Worm (Caenorhabditis elegans) whole organism, L4 larva: Measurements from ENCODE around the gene rpb-2.

Source experiments
- F44E2.7 ChIP-seq: fragments of 200-800 bp; sonication (Bioruptor generic); IDR thresholded peaks from 2 replicates; pipeline ENCODE4 v2.1.2; 2022; ENCODE audit warnings: missing genetic modification characterization, missing compliant biosample characterization
- T20F7.1 ChIP-seq: fragments of 200-800 bp; sonication (Bioruptor generic); optimal IDR thresholded peaks from 2 replicates; lab custom pipeline; 2018; ENCODE audit warnings: mild to moderate bottlenecking, missing genetic modification characterization, missing compliant biosample characterization
- T26A8.4 ChIP-seq: fragments of 200-800 bp; sonication (Bioruptor generic); IDR thresholded peaks from 2 replicates; pipeline ENCODE4 v1.3.6; 2022; ENCODE audit warnings: missing genetic modification characterization, missing compliant biosample characterization
- Y105C5A.15 ChIP-seq: fragments of 200-800 bp; sonication (Bioruptor generic); IDR thresholded peaks from 2 replicates; pipeline ENCODE4 v1.3.6; 2022; ENCODE audit warnings: missing genetic modification characterization, missing compliant biosample characterization
- Y48G9A.11 ChIP-seq: fragments of 200-800 bp; sonication (Bioruptor generic); IDR thresholded peaks from 2 replicates; pipeline ENCODE4 v1.3.6; 2022; ENCODE audit warnings: missing genetic modification reagents, missing genetic modification characterization, missing compliant biosample characterization
- Y5F2A.4 ChIP-seq: fragments of 200-800 bp; sonication (Bioruptor generic); optimal IDR thresholded peaks from 2 replicates; lab custom pipeline; 2018; ENCODE audit warnings: mild to moderate bottlenecking, missing genetic modification characterization, missing compliant biosample characterization
- ZK546.5 ChIP-seq, 2 experiments: sonication (generic microtip); optimal IDR thresholded peaks; 2 replicates each; lab custom pipeline; 2017; ENCODE audit warnings: missing biosample characterization in 2 of 2, missing genetic modification characterization in 2 of 2
- aha-1 ChIP-seq: fragments of 150-350 bp; peaks from one replicate; lab custom pipeline; 2014; ENCODE audit warnings: missing biosample characterization, missing genetic modification characterization
- ama-1 ChIP-seq: fragments of 150-350 bp; optimal IDR thresholded peaks from 2 replicates; lab custom pipeline; 2014; ENCODE audit warnings: inconsistent platforms, mixed read lengths
- arid-1 ChIP-seq: fragments of 200-800 bp; sonication (Bioruptor generic); conservative IDR thresholded peaks from 2 replicates; pipeline ENCODE4 v1.3.6; 2022; ENCODE audit warnings: missing genetic modification reagents, missing genetic modification characterization, missing compliant biosample characterization
- ceh-28 ChIP-seq: fragments of 150-350 bp; optimal IDR thresholded peaks from 2 replicates; lab custom pipeline; 2014; ENCODE audit warnings: missing biosample characterization, missing genetic modification reagents, missing genetic modification characterization
- ceh-82 ChIP-seq: sonication (generic microtip); optimal IDR thresholded peaks from 2 replicates; lab custom pipeline; 2017; ENCODE audit warnings: missing biosample characterization, missing genetic modification characterization
- ctbp-1 ChIP-seq: fragments of 200-800 bp; sonication (Bioruptor generic); IDR thresholded peaks from 2 replicates; pipeline ENCODE4 v1.3.6; 2022; ENCODE audit warnings: missing genetic modification reagents, missing genetic modification characterization, missing compliant biosample characterization
- daf-12 ChIP-seq: fragments of 150-350 bp; optimal IDR thresholded peaks from 2 replicates; lab custom pipeline; 2014; ENCODE audit warnings: missing biosample characterization, missing genetic modification reagents, missing genetic modification characterization
- daf-16 ChIP-seq, 3 experiments: sonication (generic microtip); optimal IDR thresholded peaks; 2 replicates each; lab custom pipeline; 2016 to 2017; ENCODE audit warnings: missing genetic modification characterization in 3 of 3, missing genetic modification reagents in 3 of 3, mild to moderate bottlenecking in 2 of 3, missing compliant biosample characterization in 2 of 3, missing biosample characterization in 1 of 3, moderate library complexity in 1 of 3
- dmd-8 ChIP-seq: fragments of 200-800 bp; sonication (Bioruptor generic); IDR thresholded peaks from 2 replicates; pipeline ENCODE4 v1.3.6; 2022; ENCODE audit warnings: missing genetic modification characterization, missing compliant biosample characterization
- duxl-1 ChIP-seq: sonication (generic microtip); optimal IDR thresholded peaks from 2 replicates; lab custom pipeline; 2016; ENCODE audit warnings: mild to moderate bottlenecking, missing genetic modification characterization, moderate library complexity, missing compliant biosample characterization; ENCODE audit not compliant: poor library complexity
- egl-43 ChIP-seq: fragments of 200-800 bp; sonication (Bioruptor generic); IDR thresholded peaks from 2 replicates; pipeline ENCODE4 v1.3.6; 2022; ENCODE audit warnings: missing genetic modification reagents, missing genetic modification characterization, missing compliant biosample characterization
- fos-1 ChIP-seq: fragments of 150-350 bp; optimal IDR thresholded peaks from 2 replicates; lab custom pipeline; 2014; ENCODE audit warnings: missing biosample characterization, missing genetic modification characterization
- lim-7 ChIP-seq: fragments of 200-800 bp; sonication (Bioruptor generic); IDR thresholded peaks from 2 replicates; pipeline ENCODE4 v1.3.6; 2022; ENCODE audit warnings: missing genetic modification characterization, missing compliant biosample characterization
- lin-1 ChIP-seq: fragments of 200-800 bp; sonication (Bioruptor generic); IDR thresholded peaks from 2 replicates; pipeline ENCODE4 v1.3.6; 2022; ENCODE audit warnings: missing genetic modification reagents, missing genetic modification characterization, missing compliant biosample characterization
- lin-29 ChIP-seq: fragments of 200-800 bp; sonication (Bioruptor generic); IDR thresholded peaks from 2 replicates; pipeline ENCODE4 v1.3.6; 2022; ENCODE audit warnings: missing genetic modification reagents, missing genetic modification characterization, missing compliant biosample characterization
- madf-9 ChIP-seq: fragments of 200-800 bp; sonication (Bioruptor generic); conservative IDR thresholded peaks from 2 replicates; pipeline ENCODE4 v1.3.6; 2022; ENCODE audit warnings: missing genetic modification reagents, missing genetic modification characterization, missing compliant biosample characterization
- mes-2 ChIP-seq: sonication (generic microtip); optimal IDR thresholded peaks from 2 replicates; lab custom pipeline; 2016; ENCODE audit warnings: missing genotype, mild to moderate bottlenecking, missing genetic modification characterization, missing compliant biosample characterization; ENCODE audit not compliant: poor library complexity, severe bottlenecking
- mxl-3 ChIP-seq: fragments of 200-800 bp; sonication (Bioruptor generic); optimal IDR thresholded peaks from 2 replicates; lab custom pipeline; 2018; ENCODE audit warnings: mild to moderate bottlenecking, missing genetic modification characterization, missing compliant biosample characterization
- nhr-102 ChIP-seq: sonication (generic microtip); optimal IDR thresholded peaks from 2 replicates; lab custom pipeline; 2016; ENCODE audit warnings: mild to moderate bottlenecking, missing genetic modification characterization, moderate library complexity, missing compliant biosample characterization
- nhr-237 ChIP-seq: sonication (generic microtip); optimal IDR thresholded peaks from 2 replicates; lab custom pipeline; 2017; ENCODE audit warnings: missing biosample characterization, missing genetic modification characterization
- nhr-28 ChIP-seq: fragments of 150-350 bp; optimal IDR thresholded peaks from 2 replicates; lab custom pipeline; 2014; ENCODE audit warnings: missing biosample characterization, missing genetic modification characterization
- saeg-2 ChIP-seq: fragments of 200-800 bp; sonication (Bioruptor generic); IDR thresholded peaks from 2 replicates; pipeline ENCODE4 v1.3.6; 2022; ENCODE audit warnings: missing genetic modification reagents, missing genetic modification characterization, missing compliant biosample characterization
- skn-1 ChIP-seq: fragments of 150-350 bp; optimal IDR thresholded peaks from 2 replicates; lab custom pipeline; 2014; ENCODE audit warnings: missing biosample characterization, missing genetic modification characterization
- tag-97 ChIP-seq: fragments of 200-800 bp; sonication (Bioruptor generic); IDR thresholded peaks from 2 replicates; pipeline ENCODE4 v1.3.6; 2022; ENCODE audit warnings: missing genetic modification characterization, missing compliant biosample characterization
- tra-1 ChIP-seq: fragments of 200-800 bp; sonication (Bioruptor generic); IDR thresholded peaks from 2 replicates; pipeline ENCODE4 v1.3.6; 2022; ENCODE audit warnings: missing genetic modification reagents, missing genetic modification characterization, missing compliant biosample characterization
- unc-62 ChIP-seq, 3 experiments: fragments of 150-350 bp in 1 of 3; sonication (generic microtip); optimal IDR thresholded peaks in 2 of 3; peaks in 1 of 3; 1 replicate in 1 of 3; 2 replicates in 2 of 3; lab custom pipeline; 2014 to 2017; ENCODE audit warnings: missing biosample characterization in 3 of 3, missing genetic modification characterization in 3 of 3, missing genetic modification reagents in 3 of 3, missing genotype in 1 of 3
- zfp-3 ChIP-seq: fragments of 200-800 bp; sonication (Bioruptor generic); conservative IDR thresholded peaks from 2 replicates; pipeline ENCODE4 v1.3.6; 2022; ENCODE audit warnings: missing genetic modification reagents, missing genetic modification characterization, missing compliant biosample characterization
- ztf-11 ChIP-seq: fragments of 150-350 bp; optimal IDR thresholded peaks from 2 replicates; lab custom pipeline; 2014; ENCODE audit warnings: missing biosample characterization, missing genetic modification characterization
- ztf-7 ChIP-seq: fragments of 150-350 bp; optimal IDR thresholded peaks from 2 replicates; lab custom pipeline; 2014; ENCODE audit warnings: missing biosample characterization, missing genetic modification characterization

rpb-2 gene

DNA sequence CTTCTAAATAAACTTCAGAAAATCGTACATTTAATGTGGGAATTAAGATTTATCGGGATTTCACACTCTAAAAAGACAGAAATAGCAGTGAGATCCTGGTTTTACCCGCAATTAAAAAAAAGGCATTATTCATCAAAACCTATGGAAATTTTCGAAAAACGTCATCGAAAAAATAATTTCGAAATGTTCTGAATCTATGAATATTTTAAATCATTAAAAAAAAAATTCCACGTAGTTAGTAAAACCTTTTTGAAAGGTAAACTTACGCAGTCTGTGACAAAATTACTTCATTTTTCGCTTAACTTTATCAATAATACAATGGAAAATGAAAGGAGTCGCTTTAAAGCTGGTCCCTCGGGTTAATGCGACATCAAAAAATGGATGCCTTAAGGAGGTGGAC lies 17.2 kb downstream of the rpb-2 start, which contains the start of gene C26E6.1:
TSS of gene C26E6.1 (plus strand) at position 301 of the 400 bp plus-strand sequence.
- TF ChIP-seq unc-62 (GFP tag; optimal IDR thresholded peaks at IDR 0.05 in 1 of 2; lab: Kevin White, UChicago), result peak in 1 of 2 experiments; percentile 25
- TF ChIP-seq unc-62 (tag; optimal IDR thresholded peaks at IDR 0.05; lab: Kevin White, UChicago), result no peak
- TF ChIP-seq egl-43, result no peak

DNA sequence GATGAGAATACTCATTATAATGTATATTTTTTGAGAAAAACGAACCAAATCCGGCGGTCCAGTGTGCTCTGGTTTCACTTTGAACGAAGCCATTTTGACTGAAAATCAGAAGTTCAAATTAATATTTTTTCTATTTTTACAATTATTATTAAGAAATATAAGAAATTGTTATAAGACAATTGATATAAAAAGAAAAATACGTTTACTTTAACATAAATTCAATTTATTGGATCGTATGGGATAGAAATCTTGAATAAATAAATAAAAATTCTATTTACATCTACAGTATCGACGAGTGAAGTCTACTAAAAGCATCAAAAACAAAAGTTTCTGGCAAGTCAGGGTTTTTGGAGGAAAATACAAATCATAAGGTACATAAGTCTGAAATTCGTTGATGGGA lies 20.8 kb downstream of the rpb-2 start, which contains the start of gene C27F2.4:
TSS of gene C27F2.4 (minus strand) at position 101 of the 400 bp plus-strand sequence.
- TF ChIP-seq Y5F2A.4 (GFP tag; lab: Kevin White, UChicago) (no peak), Y48G9A.11 (no peak), Y105C5A.15 (GFP tag; lab: Robert Waterston, UW) (no peak), daf-12 (tag; lab: Kevin White, UChicago) (no peak), nhr-28 (no peak), mxl-3 (GFP tag; lab: Kevin White, UChicago) (no peak), T26A8.4 (no peak), saeg-2 (no peak), fos-1 (no peak), F44E2.7 (GFP tag; lab: Robert Waterston, UW) (no peak), ceh-28 (tag; lab: Kevin White, UChicago) (no peak), lin-1 (GFP tag; lab: Robert Waterston, UW) (no peak), egl-43 (no peak)

DNA sequence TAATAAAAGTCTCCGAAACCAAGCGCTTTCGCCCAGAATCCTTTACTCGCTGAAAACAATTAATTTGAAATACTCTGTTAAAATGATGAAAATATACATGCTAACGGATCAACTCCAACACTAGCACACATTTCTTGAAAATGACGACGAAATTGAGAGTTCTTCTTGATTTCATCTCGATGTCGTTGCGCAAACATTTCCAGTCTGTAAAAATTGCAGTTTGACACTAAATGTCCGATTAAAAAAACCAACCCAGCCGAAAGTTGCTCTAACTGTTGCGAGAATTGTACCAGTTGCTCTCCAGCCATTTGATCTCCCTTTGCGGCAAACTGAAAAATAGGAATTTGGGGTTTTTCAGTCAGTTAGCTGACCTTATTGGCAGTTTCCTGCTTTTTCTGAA lies 21.9 kb downstream of the rpb-2 start:
- TF ChIP-seq skn-1 (tag; lab: Kevin White, UChicago) (no peak), dmd-8 (GFP tag; lab: Robert Waterston, UW) (0 out of 2 replicates have a peak, but pooled peaks have one; percentile 16), ama-1 (lab: Kevin White, UChicago) (peak; percentile 18), unc-62 (GFP tag; optimal IDR thresholded peaks at IDR 0.05 in 1 of 2; lab: Kevin White, UChicago) (peak in 1 of 2 experiments; percentile 98), unc-62 (tag; optimal IDR thresholded peaks at IDR 0.05; lab: Kevin White, UChicago) (no peak), Y48G9A.11 (0 out of 2 replicates have a peak, but pooled peaks have one; percentile 18), duxl-1 (tag; lab: Kevin White, UChicago) (peak; percentile 0), aha-1 (tag; lab: Kevin White, UChicago) (peak; percentile 58), nhr-102 (no peak), madf-9 (no peak)

DNA sequence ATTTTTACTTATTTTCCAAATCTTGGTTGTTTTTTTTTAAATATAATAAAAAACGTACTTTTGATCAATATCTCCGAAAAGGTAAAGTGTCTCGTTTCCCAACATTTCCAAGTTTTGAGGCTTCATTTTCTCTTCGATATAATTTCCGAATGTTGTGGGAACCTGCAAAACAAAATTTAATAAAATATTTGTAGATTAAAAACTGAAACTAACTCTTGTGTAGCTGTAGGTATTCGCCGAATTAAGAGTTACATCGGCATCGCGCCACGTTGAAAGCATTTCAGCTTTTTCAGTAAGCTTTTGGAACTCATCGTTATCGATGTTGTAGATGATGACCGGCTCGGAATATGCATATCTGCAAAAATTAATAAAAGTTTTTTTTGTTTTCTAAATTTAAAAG lies 23.0 kb downstream of the rpb-2 start, which contains the start of gene vps-22:
TSS of gene vps-22 (minus strand) at position 101 of the 400 bp plus-strand sequence.
- TF ChIP-seq ctbp-1 (GFP tag; lab: Robert Waterston, UW) (no peak), lin-29 (GFP tag; lab: Robert Waterston, UW) (no peak), tag-97 (GFP tag; lab: Robert Waterston, UW) (no peak), saeg-2 (no peak), arid-1 (GFP tag; lab: Robert Waterston, UW) (no peak), T20F7.1 (GFP tag; lab: Kevin White, UChicago) (no peak), ztf-11 (tag; lab: Kevin White, UChicago) (no peak), ztf-7 (tag; lab: Kevin White, UChicago) (no peak), ceh-82 (tag; lab: Kevin White, UChicago) (no peak), tra-1 (GFP tag; lab: Robert Waterston, UW) (no peak), ZK546.5 (tag; optimal IDR thresholded peaks at IDR 0.05; lab: Kevin White, UChicago) (no peak), nhr-237 (tag; lab: Kevin White, UChicago) (no peak), lim-7 (GFP tag; lab: Robert Waterston, UW) (no peak), mes-2 (tag; lab: Kevin White, UChicago) (no peak), madf-9 (no peak), daf-16 (GFP tag; optimal IDR thresholded peaks at IDR 0.05; lab: Kevin White, UChicago) (no peak), daf-16 (tag; optimal IDR thresholded peaks at IDR 0.05; lab: Kevin White, UChicago) (no peak), zfp-3 (no peak)
- TF ChIP-seq, all 104 proteins: peak for 0
